Worm (Caenorhabditis elegans) whole organism, L4 larva: ENCODE data around the gene cgh-1.

ENCODE experiments used
- D1046.2 ChIP-seq: fragments of 200-800 bp; sonication (Bioruptor generic); IDR thresholded peaks from 2 replicates; pipeline ENCODE4 v1.3.6; 2022; ENCODE audit warnings: missing genetic modification characterization, missing compliant biosample characterization
- F10B5.3 ChIP-seq: sonication (generic microtip); optimal IDR thresholded peaks from 2 replicates; lab custom pipeline; 2016; ENCODE audit warnings: mild to moderate bottlenecking, missing genetic modification characterization, missing compliant biosample characterization
- F26F4.8 ChIP-seq: fragments of 200-800 bp; sonication (Bioruptor generic); conservative IDR thresholded peaks from 2 replicates; pipeline ENCODE4 v1.3.6; 2022; ENCODE audit warnings: missing genetic modification characterization, missing compliant biosample characterization
- F44E2.7 ChIP-seq: fragments of 200-800 bp; sonication (Bioruptor generic); IDR thresholded peaks from 2 replicates; pipeline ENCODE4 v2.1.2; 2022; ENCODE audit warnings: missing genetic modification characterization, missing compliant biosample characterization
- T20F7.1 ChIP-seq: fragments of 200-800 bp; sonication (Bioruptor generic); optimal IDR thresholded peaks from 2 replicates; lab custom pipeline; 2018; ENCODE audit warnings: mild to moderate bottlenecking, missing genetic modification characterization, missing compliant biosample characterization
- Y5F2A.4 ChIP-seq: fragments of 200-800 bp; sonication (Bioruptor generic); optimal IDR thresholded peaks from 2 replicates; lab custom pipeline; 2018; ENCODE audit warnings: mild to moderate bottlenecking, missing genetic modification characterization, missing compliant biosample characterization
- Y75B8A.6 ChIP-seq: fragments of 200-800 bp; sonication (Bioruptor generic); IDR thresholded peaks from 2 replicates; pipeline ENCODE4 v1.3.6; 2022; ENCODE audit warnings: missing genetic modification reagents, missing genetic modification characterization, missing compliant biosample characterization
- ZK546.5 ChIP-seq, 2 experiments: sonication (generic microtip); optimal IDR thresholded peaks; 2 replicates each; lab custom pipeline; 2017; ENCODE audit warnings: missing biosample characterization in 2 of 2, missing genetic modification characterization in 2 of 2
- aha-1 ChIP-seq: fragments of 150-350 bp; peaks from one replicate; lab custom pipeline; 2014; ENCODE audit warnings: missing biosample characterization, missing genetic modification characterization
- aly-2 ChIP-seq: sonication (generic microtip); optimal IDR thresholded peaks from 2 replicates; lab custom pipeline; 2018; ENCODE audit warnings: missing biosample characterization, missing genetic modification characterization
- ama-1 ChIP-seq: fragments of 150-350 bp; optimal IDR thresholded peaks from 2 replicates; lab custom pipeline; 2014; ENCODE audit warnings: inconsistent platforms, mixed read lengths
- arid-1 ChIP-seq: fragments of 200-800 bp; sonication (Bioruptor generic); conservative IDR thresholded peaks from 2 replicates; pipeline ENCODE4 v1.3.6; 2022; ENCODE audit warnings: missing genetic modification reagents, missing genetic modification characterization, missing compliant biosample characterization
- ceh-20 ChIP-seq: fragments of 200-800 bp; sonication (Bioruptor generic); IDR thresholded peaks from 2 replicates; pipeline ENCODE4 v1.3.6; 2022; ENCODE audit warnings: missing genetic modification reagents, missing genetic modification characterization, missing compliant biosample characterization
- ceh-44 ChIP-seq: fragments of 200-800 bp; sonication (Bioruptor generic); IDR thresholded peaks from 2 replicates; pipeline ENCODE4 v1.3.6; 2022; ENCODE audit warnings: missing genetic modification reagents, missing genetic modification characterization, missing compliant biosample characterization
- ces-1 ChIP-seq: fragments of 150-350 bp; sonication (generic microtip); optimal IDR thresholded peaks from 4 replicates; lab custom pipeline; 2014; ENCODE audit warnings: missing biosample characterization, missing genetic modification reagents, missing genetic modification characterization
- cey-2 ChIP-seq: sonication (generic microtip); optimal IDR thresholded peaks from 3 replicates; lab custom pipeline; 2017; ENCODE audit warnings: missing genetic modification characterization, mild to moderate bottlenecking, missing compliant biosample characterization, antibody characterized with exemption, borderline replicate concordance; ENCODE audit not compliant: insufficient read depth
- daf-19 ChIP-seq: fragments of 200-800 bp; sonication (Bioruptor generic); conservative IDR thresholded peaks from 2 replicates; pipeline ENCODE4 v1.3.6; 2022; ENCODE audit warnings: missing genetic modification characterization, missing compliant biosample characterization
- dmd-8 ChIP-seq: fragments of 200-800 bp; sonication (Bioruptor generic); IDR thresholded peaks from 2 replicates; pipeline ENCODE4 v1.3.6; 2022; ENCODE audit warnings: missing genetic modification characterization, missing compliant biosample characterization
- dmd-9 ChIP-seq: fragments of 200-800 bp; sonication (Bioruptor generic); IDR thresholded peaks from 2 replicates; pipeline ENCODE4 v1.3.6; 2022; ENCODE audit warnings: missing genetic modification reagents, missing genetic modification characterization, missing compliant biosample characterization
- dve-1 ChIP-seq: sonication (generic microtip); optimal IDR thresholded peaks from 2 replicates; lab custom pipeline; 2017; ENCODE audit warnings: antibody characterized with exemption, mild to moderate bottlenecking, missing genetic modification characterization, missing compliant biosample characterization; ENCODE audit not compliant: insufficient read depth
- egl-27 ChIP-seq: sonication (generic microtip); optimal IDR thresholded peaks from 3 replicates; lab custom pipeline; 2017; ENCODE audit warnings: missing biosample characterization, missing genetic modification reagents, missing genetic modification characterization
- egl-43 ChIP-seq: fragments of 200-800 bp; sonication (Bioruptor generic); IDR thresholded peaks from 2 replicates; pipeline ENCODE4 v1.3.6; 2022; ENCODE audit warnings: missing genetic modification reagents, missing genetic modification characterization, missing compliant biosample characterization
- hif-1 ChIP-seq, 2 experiments: sonication (generic microtip); optimal IDR thresholded peaks; 2 replicates each; lab custom pipeline; 2016 to 2017; ENCODE audit warnings: missing compliant biosample characterization in 2 of 2, missing genetic modification characterization in 2 of 2, missing genetic modification reagents in 2 of 2, missing genotype in 2 of 2, mild to moderate bottlenecking in 1 of 2
- hlh-11 ChIP-seq: fragments of 200-800 bp; sonication (Bioruptor generic); optimal IDR thresholded peaks from 2 replicates; lab custom pipeline; 2018; ENCODE audit warnings: mild to moderate bottlenecking, missing genetic modification characterization, missing compliant biosample characterization
- hmg-1.1 ChIP-seq: fragments of 200-800 bp; sonication (Bioruptor generic); IDR thresholded peaks from 2 replicates; pipeline ENCODE4 v1.3.6; 2022; ENCODE audit warnings: missing genetic modification reagents, missing genetic modification characterization, missing compliant biosample characterization
- jun-1 ChIP-seq: fragments of 150-350 bp; optimal IDR thresholded peaks from 2 replicates; lab custom pipeline; 2014; ENCODE audit warnings: missing biosample characterization, missing genetic modification reagents, missing genetic modification characterization
- lin-1 ChIP-seq: fragments of 200-800 bp; sonication (Bioruptor generic); IDR thresholded peaks from 2 replicates; pipeline ENCODE4 v1.3.6; 2022; ENCODE audit warnings: missing genetic modification reagents, missing genetic modification characterization, missing compliant biosample characterization
- lin-15B ChIP-seq: fragments of 150-350 bp; sonication (generic microtip); optimal IDR thresholded peaks from 3 replicates; lab custom pipeline; 2014; ENCODE audit warnings: missing biosample characterization, missing genetic modification characterization
- lin-38 ChIP-seq: fragments of 200-800 bp; sonication (Bioruptor generic); IDR thresholded peaks from 2 replicates; pipeline ENCODE4 v1.3.6; 2022; ENCODE audit warnings: missing genetic modification reagents, missing genetic modification characterization, missing compliant biosample characterization
- lin-39 ChIP-seq: fragments of 150-350 bp; optimal IDR thresholded peaks from 2 replicates; lab custom pipeline; 2014; ENCODE audit warnings: missing biosample characterization, missing genetic modification reagents, missing genetic modification characterization
- madf-5 ChIP-seq, 2 experiments: fragments of 200-800 bp; sonication (Bioruptor generic); IDR thresholded peaks; 2 replicates each; pipeline ENCODE4 v1.3.6; 2022; ENCODE audit warnings: missing compliant biosample characterization in 2 of 2, missing genetic modification characterization in 2 of 2
- madf-9 ChIP-seq: fragments of 200-800 bp; sonication (Bioruptor generic); conservative IDR thresholded peaks from 2 replicates; pipeline ENCODE4 v1.3.6; 2022; ENCODE audit warnings: missing genetic modification reagents, missing genetic modification characterization, missing compliant biosample characterization
- mdt-29 ChIP-seq: fragments of 200-800 bp; sonication (Bioruptor generic); IDR thresholded peaks from 2 replicates; pipeline ENCODE4 v1.3.6; 2022; ENCODE audit warnings: missing genetic modification reagents, missing genetic modification characterization, missing compliant biosample characterization
- mep-1 ChIP-seq: fragments of 150-350 bp; sonication (generic microtip); optimal IDR thresholded peaks from 3 replicates; lab custom pipeline; 2014; ENCODE audit warnings: missing biosample characterization, missing genetic modification characterization
- mxl-2 ChIP-seq: fragments of 200-800 bp; sonication (Bioruptor generic); conservative IDR thresholded peaks from 2 replicates; pipeline ENCODE4 v1.3.6; 2022; ENCODE audit warnings: missing genetic modification reagents, missing genetic modification characterization, missing compliant biosample characterization
- nhr-111 ChIP-seq: fragments of 200-800 bp; sonication (Bioruptor generic); optimal IDR thresholded peaks from 2 replicates; lab custom pipeline; 2018; ENCODE audit warnings: mild to moderate bottlenecking, missing genetic modification characterization, missing compliant biosample characterization
- nhr-28 ChIP-seq: fragments of 150-350 bp; optimal IDR thresholded peaks from 2 replicates; lab custom pipeline; 2014; ENCODE audit warnings: missing biosample characterization, missing genetic modification characterization
- nhr-41 ChIP-seq: fragments of 200-800 bp; sonication (Bioruptor generic); IDR thresholded peaks from 2 replicates; pipeline ENCODE4 v1.3.6; 2022; ENCODE audit warnings: missing genetic modification reagents, missing genetic modification characterization, missing compliant biosample characterization
- nhr-42 ChIP-seq: fragments of 200-800 bp; sonication (Bioruptor generic); IDR thresholded peaks from 2 replicates; pipeline ENCODE4 v1.3.6; 2022; ENCODE audit warnings: missing genetic modification characterization, missing compliant biosample characterization
- saeg-2 ChIP-seq: fragments of 200-800 bp; sonication (Bioruptor generic); IDR thresholded peaks from 2 replicates; pipeline ENCODE4 v1.3.6; 2022; ENCODE audit warnings: missing genetic modification reagents, missing genetic modification characterization, missing compliant biosample characterization
- set-16 ChIP-seq: fragments of 200-800 bp; sonication (Bioruptor generic); IDR thresholded peaks from 2 replicates; pipeline ENCODE4 v1.3.6; 2022; ENCODE audit warnings: missing genetic modification reagents, missing genetic modification characterization, missing compliant biosample characterization
- snpc-4 ChIP-seq: fragments of 150-350 bp; optimal IDR thresholded peaks from 2 replicates; lab custom pipeline; 2014; ENCODE audit warnings: missing biosample characterization, missing genetic modification characterization
- spr-1 ChIP-seq: sonication (generic microtip); optimal IDR thresholded peaks from 2 replicates; lab custom pipeline; 2016; ENCODE audit warnings: mild to moderate bottlenecking, missing genetic modification characterization, missing compliant biosample characterization
- spr-3 ChIP-seq: fragments of 200-800 bp; sonication (Bioruptor generic); optimal IDR thresholded peaks from 2 replicates; lab custom pipeline; 2018; ENCODE audit warnings: mild to moderate bottlenecking, missing genetic modification characterization, missing compliant biosample characterization
- tag-97 ChIP-seq: fragments of 200-800 bp; sonication (Bioruptor generic); IDR thresholded peaks from 2 replicates; pipeline ENCODE4 v1.3.6; 2022; ENCODE audit warnings: missing genetic modification characterization, missing compliant biosample characterization
- unc-130 ChIP-seq: sonication (generic microtip); optimal IDR thresholded peaks from 2 replicates; lab custom pipeline; 2016; ENCODE audit warnings: missing genetic modification reagents, missing genetic modification characterization, missing compliant biosample characterization
- unc-39 ChIP-seq: sonication (generic microtip); optimal IDR thresholded peaks from 2 replicates; lab custom pipeline; 2017; ENCODE audit warnings: missing biosample characterization, missing genetic modification characterization
- unc-62 ChIP-seq, 3 experiments: fragments of 150-350 bp in 1 of 3; sonication (generic microtip); optimal IDR thresholded peaks in 2 of 3; peaks in 1 of 3; 1 replicate in 1 of 3; 2 replicates in 2 of 3; lab custom pipeline; 2014 to 2017; ENCODE audit warnings: missing biosample characterization in 3 of 3, missing genetic modification characterization in 3 of 3, missing genetic modification reagents in 3 of 3, missing genotype in 1 of 3
- zfp-2 ChIP-seq: sonication (generic microtip); optimal IDR thresholded peaks from 2 replicates; lab custom pipeline; 2016; ENCODE audit warnings: mild to moderate bottlenecking, missing genetic modification characterization, missing compliant biosample characterization
- zip-11 ChIP-seq: fragments of 200-800 bp; sonication (Bioruptor generic); IDR thresholded peaks from 2 replicates; pipeline ENCODE4 v1.3.6; 2022; ENCODE audit warnings: missing genetic modification characterization, missing compliant biosample characterization
- ztf-11 ChIP-seq: fragments of 150-350 bp; optimal IDR thresholded peaks from 2 replicates; lab custom pipeline; 2014; ENCODE audit warnings: missing biosample characterization, missing genetic modification characterization
- ztf-7 ChIP-seq: fragments of 150-350 bp; optimal IDR thresholded peaks from 2 replicates; lab custom pipeline; 2014; ENCODE audit warnings: missing biosample characterization, missing genetic modification characterization

Gene cgh-1

DNA sequence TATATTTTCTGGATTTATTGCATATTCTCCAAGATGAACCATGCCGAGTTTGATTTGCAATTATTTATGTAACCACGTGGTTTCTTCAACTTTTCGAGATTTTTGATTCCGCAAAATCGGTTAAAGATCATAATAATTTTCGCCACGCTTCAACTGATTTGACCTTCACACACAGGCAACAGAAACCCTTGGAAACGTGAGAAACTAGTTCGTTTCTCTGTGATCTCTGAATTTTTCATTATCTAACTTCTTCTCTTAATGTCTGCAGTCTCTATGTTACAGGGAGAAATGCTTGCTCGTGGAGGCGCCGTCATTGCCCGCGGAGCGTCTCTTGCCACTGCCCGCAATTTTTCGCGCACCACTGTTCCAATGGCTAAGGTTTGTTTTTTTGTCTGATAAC, 32.3 kb downstream of the cgh-1 start, which contains the start of gene fum-1 (continued):
- TF ChIP-seq hmg-1.1 (GFP tag; lab: Robert Waterston, UW) (0 out of 2 replicates have a peak, but pooled peaks have one; percentile 46), ztf-7 (tag; lab: Kevin White, UChicago) (no peak), tag-97 (GFP tag; lab: Robert Waterston, UW) (no peak), hlh-11 (tag; lab: Kevin White, UChicago) (peak; percentile 43), F26F4.8 (GFP tag; lab: Robert Waterston, UW) (no peak), mdt-29 (0 out of 2 replicates have a peak, but pooled peaks have one; percentile 19), madf-5 (GFP tag; IDR thresholded peaks at IDR 0.05; lab: Robert Waterston, UW) (no peak), lin-38 (GFP tag; lab: Robert Waterston, UW) (peak; percentile 70), saeg-2 (no peak), nhr-28 (tag; lab: Kevin White, UChicago) (peak; percentile 54), ceh-44 (GFP tag; lab: Robert Waterston, UW) (no peak), egl-43 (GFP tag; lab: Robert Waterston, UW) (no peak), Y75B8A.6 (GFP tag; lab: Robert Waterston, UW) (no peak), mxl-2 (GFP tag; lab: Robert Waterston, UW) (no peak), aha-1 (tag; lab: Kevin White, UChicago) (peak; percentile 97), F10B5.3 (no peak), nhr-41 (GFP tag; lab: Robert Waterston, UW) (no peak), snpc-4 (tag; lab: Kevin White, UChicago) (no peak), arid-1 (GFP tag; lab: Robert Waterston, UW) (no peak), daf-19 (GFP tag; lab: Robert Waterston, UW) (no peak), T20F7.1 (GFP tag; lab: Kevin White, UChicago) (peak; percentile 10), egl-27 (tag; lab: Kevin White, UChicago) (no peak), ceh-20 (GFP tag; lab: Robert Waterston, UW) (no peak), spr-1 (tag; lab: Kevin White, UChicago) (no peak), nhr-42 (no peak), nhr-111 (GFP tag; lab: Kevin White, UChicago) (no peak), set-16 (no peak), unc-130 (GFP tag; lab: Kevin White, UChicago) (no peak), cey-2 (no peak), jun-1 (no peak), aly-2 (tag; lab: Kevin White, UChicago) (no peak), hif-1 (tag; optimal IDR thresholded peaks at IDR 0.05; lab: Kevin White, UChicago) (peak in 1 of 2 experiments; percentile 56), ama-1 (lab: Kevin White, UChicago) (peak; percentile 78), F44E2.7 (GFP tag; lab: Robert Waterston, UW) (no peak), ZK546.5 (tag; optimal IDR thresholded peaks at IDR 0.05; lab: Kevin White, UChicago) (no peak), ces-1 (no peak), zfp-2 (tag; lab: Kevin White, UChicago) (no peak), dmd-9 (GFP tag; lab: Robert Waterston, UW) (no peak), lin-39 (tag; lab: Kevin White, UChicago) (no peak), lin-15B (tag; lab: Kevin White, UChicago) (no peak), mep-1 (tag; lab: Kevin White, UChicago) (peak; percentile 62), unc-62 (GFP tag; optimal IDR thresholded peaks at IDR 0.05 in 1 of 2; lab: Kevin White, UChicago) (no peak), unc-62 (tag; optimal IDR thresholded peaks at IDR 0.05; lab: Kevin White, UChicago) (no peak), unc-39 (no peak), D1046.2 (GFP tag; lab: Robert Waterston, UW) (no peak), dve-1 (tag; lab: Kevin White, UChicago) (peak; percentile 63), madf-9 (GFP tag; lab: Robert Waterston, UW) (0 out of 2 replicates have a peak, but pooled peaks have one; percentile 19), zip-11 (GFP tag; lab: Robert Waterston, UW) (no peak), dmd-8 (no peak), ztf-11 (tag; lab: Kevin White, UChicago) (no peak), lin-1 (GFP tag; lab: Robert Waterston, UW) (no peak), Y5F2A.4 (GFP tag; lab: Kevin White, UChicago) (no peak), spr-3 (GFP tag; lab: Kevin White, UChicago) (peak; percentile 31)
